Worm (Caenorhabditis elegans): ENCODE results near the gene T21C12.8.

ce11 chrIII:10519615-10520014, 33.2 kb downstream of the T21C12.8 start:
- TF ChIP-seq ces-1 (GFP tag; optimal IDR thresholded peaks at IDR 0.05), result no peak
- TF ChIP-seq nhr-237 (tag; optimal IDR thresholded peaks at IDR 0.05), result no peak
- no peak for TF ChIP-seq flh-1 (GFP tag; optimal IDR thresholded peaks at IDR 0.05)
- no peak for TF ChIP-seq sptf-1 (tag; optimal IDR thresholded peaks at IDR 0.05)
- no peak for TF ChIP-seq pha-4 (tag; optimal IDR thresholded peaks at IDR 0.05)
- no peak for TF ChIP-seq unc-62 (GFP tag; optimal IDR thresholded peaks at IDR 0.05)
- no peak for TF ChIP-seq unc-39 (tag; optimal IDR thresholded peaks at IDR 0.05)
- no peak for TF ChIP-seq drap-1 (GFP tag; optimal IDR thresholded peaks at IDR 0.05)
